Fruit fly (Drosophila melanogaster): ENCODE data around the gene alpha4GT1.

alpha4GT1 gene

dm6 chr2L:2987681-2988381 lies 35.1 kb downstream of the alpha4GT1 start, which contains the start of the genes Chd1 and Bem46 (continued):
- TF ChIP-seq CG7987 (GFP tag; optimal IDR thresholded peaks at IDR 0.05) (peak; percentile 54), nerfin-2 (GFP tag; IDR thresholded peaks at IDR 0.05; ENCODE audit: partially characterized antibody) (no peak), CG9876 (GFP tag; optimal IDR thresholded peaks at IDR 0.05) (peak; percentile 16), H15 (GFP tag; IDR thresholded peaks at IDR 0.05) (peak; percentile 80), Lim3 (GFP tag; IDR thresholded peaks at IDR 0.05) (no peak), CG14860 (GFP tag; IDR thresholded peaks at IDR 0.05; ENCODE audit: partially characterized antibody) (no peak), Neu2 (GFP tag; optimal IDR thresholded peaks at IDR 0.05; ENCODE audit: borderline replicate concordance) (no peak), ash1 (GFP tag; optimal IDR thresholded peaks at IDR 0.05) (no peak), lola (GFP tag; optimal IDR thresholded peaks at IDR 0.05) (peak in 1 of 3 experiments; percentile 87), CG15269 (tag; optimal IDR thresholded peaks at IDR 0.05) (peak; percentile 87), CG17385 (GFP tag; optimal IDR thresholded peaks at IDR 0.05) (peak; percentile 76), Antp (GFP tag; optimal IDR thresholded peaks at IDR 0.05) (peak; percentile 80), shn (GFP tag; optimal IDR thresholded peaks at IDR 0.05) (peak; percentile 74), stc (GFP tag; IDR thresholded peaks at IDR 0.05) (peak; percentile 35; the same call in 1 of the 2 replicates), sc (optimal IDR thresholded peaks at IDR 0.05) (no peak), sc (GFP tag; optimal IDR thresholded peaks at IDR 0.05) (no peak), CG5953 (GFP tag; IDR thresholded peaks at IDR 0.05) (peak; percentile 7; the same call in 1 of the 2 replicates), unpg (GFP tag; optimal IDR thresholded peaks at IDR 0.05) (peak; percentile 80), Ets97D (GFP tag; optimal IDR thresholded peaks at IDR 0.05) (peak; percentile 34), cas (GFP tag; IDR thresholded peaks at IDR 0.05) (no peak; the same call in 1 of the 2 replicates), Awh (GFP tag; IDR thresholded peaks at IDR 0.05) (peak; percentile 75), pros (GFP tag; optimal IDR thresholded peaks at IDR 0.05) (peak; percentile 13), CG10431 (GFP tag; optimal IDR thresholded peaks at IDR 0.05) (peak; percentile 70), hkb (optimal IDR thresholded peaks at IDR 0.05) (no peak), hkb (GFP tag; IDR thresholded peaks at IDR 0.05) (peak; percentile 72), dm (GFP tag; optimal IDR thresholded peaks at IDR 0.05) (peak; percentile 58), disco-r (GFP tag; optimal IDR thresholded peaks at IDR 0.05) (peak; percentile 12), Elba2 (GFP tag; optimal IDR thresholded peaks at IDR 0.05) (peak; percentile 1), jing (GFP tag; optimal IDR thresholded peaks at IDR 0.05) (no peak), Doc3 (GFP tag; IDR thresholded peaks at IDR 0.05; ENCODE audit: partially characterized antibody) (no peak), Xrp1 (GFP tag; IDR thresholded peaks at IDR 0.05) (peak; percentile 81), CG3726 (GFP tag; IDR thresholded peaks at IDR 0.05) (0 out of 3 replicates have a peak, but pooled peaks have one; percentile 61), CG12769 (tag; optimal IDR thresholded peaks at IDR 0.05) (no peak), Taf1 (GFP tag; IDR thresholded peaks at IDR 0.05) (peak; percentile 64; the same call in 1 of the 2 replicates), HLH4C (GFP tag; IDR thresholded peaks at IDR 0.05; ENCODE audit: partially characterized antibody) (no peak), trh (GFP tag; optimal IDR thresholded peaks at IDR 0.05) (peak; percentile 81), onecut (GFP tag; IDR thresholded peaks at IDR 0.05) (peak; percentile 61), CG2889 (GFP tag; IDR thresholded peaks at IDR 0.05) (peak; percentile 84; the same call in 2 of the 3 replicates), CG12155 (GFP tag; optimal IDR thresholded peaks at IDR 0.05) (peak; percentile 88), chm (GFP tag; IDR thresholded peaks at IDR 0.05) (peak; percentile 67), Hmx (GFP tag; optimal IDR thresholded peaks at IDR 0.05) (no peak), zfh2 (GFP tag; optimal IDR thresholded peaks at IDR 0.05) (peak; percentile 84), CG10366 (GFP tag; IDR thresholded peaks at IDR 0.05) (peak; percentile 78), CG3163 (GFP tag; optimal IDR thresholded peaks at IDR 0.05) (peak; percentile 56), Dfd (GFP tag; optimal IDR thresholded peaks at IDR 0.05) (no peak), CG9437 (GFP tag; optimal IDR thresholded peaks at IDR 0.05) (peak; percentile 83), ab (GFP tag; optimal IDR thresholded peaks at IDR 0.05) (peak; percentile 74), schlank (tag; optimal IDR thresholded peaks at IDR 0.05) (peak; percentile 51), CG2202 (tag; optimal IDR thresholded peaks at IDR 0.05) (peak; percentile 54), abd-A (tag; optimal IDR thresholded peaks at IDR 0.05) (no peak)

All from whole organism, embryonic.